Fruit fly (Drosophila melanogaster): Measurements from ENCODE around the gene Tom.
A peak's percentile ranks its signal among the peaks of the same experiment; 100 is the strongest.

Gene Tom

dm6 chr3L:15006825-15007224 lies 37.7 kb downstream of the Tom start (continued):
- TF ChIP-seq CG6808 (GFP tag; optimal IDR thresholded peaks at IDR 0.05) (peak; percentile 59), pdm3 (GFP tag; optimal IDR thresholded peaks at IDR 0.05) (peak; percentile 87), CG1621 (tag; optimal IDR thresholded peaks at IDR 0.05) (peak; percentile 65), CG6276 (GFP tag; optimal IDR thresholded peaks at IDR 0.05) (peak; percentile 82), CG15336 (GFP tag; IDR thresholded peaks at IDR 0.05) (peak; percentile 97), esn (GFP tag; optimal IDR thresholded peaks at IDR 0.05) (peak; percentile 82), CG10669 (GFP tag; optimal IDR thresholded peaks at IDR 0.05) (peak; percentile 74), CG11294 (GFP tag; IDR thresholded peaks at IDR 0.05) (peak; percentile 80), eg (GFP tag; IDR thresholded peaks at IDR 0.05) (peak; percentile 96), cyc (GFP tag; optimal IDR thresholded peaks at IDR 0.05) (peak; percentile 45), CG34406 (GFP tag; optimal IDR thresholded peaks at IDR 0.05) (peak; percentile 67), CG7368 (GFP tag; optimal IDR thresholded peaks at IDR 0.05) (peak; percentile 76), CG9139 (GFP tag; optimal IDR thresholded peaks at IDR 0.05) (peak; percentile 12), dac (GFP tag; optimal IDR thresholded peaks at IDR 0.05) (peak; percentile 69), Hr4 (GFP tag; optimal IDR thresholded peaks at IDR 0.05) (peak; percentile 91), Ets21C (GFP tag; optimal IDR thresholded peaks at IDR 0.05) (peak; percentile 57), Sox102F (GFP tag; optimal IDR thresholded peaks at IDR 0.05) (peak; percentile 77), CG16779 (tag; optimal IDR thresholded peaks at IDR 0.05) (peak; percentile 55)

dm6 chr3L:15007271-15007948 lies 38.3 kb downstream of the Tom start:
- TF ChIP-seq acj6 (GFP tag; optimal IDR thresholded peaks at IDR 0.05), result peak; percentile 24
- TF ChIP-seq CG6854 (GFP tag; optimal IDR thresholded peaks at IDR 0.05), result no peak
- TF ChIP-seq Sox15 (GFP tag; optimal IDR thresholded peaks at IDR 0.05), result no peak
- no peak for TF ChIP-seq CG9139 (GFP tag; optimal IDR thresholded peaks at IDR 0.05)
- TF ChIP-seq CG7368 (GFP tag; optimal IDR thresholded peaks at IDR 0.05), result no peak
- TF ChIP-seq fkh (GFP tag; optimal IDR thresholded peaks at IDR 0.05), result no peak
- TF ChIP-seq svp (GFP tag), result peak; percentile 69
- TF ChIP-seq achi (GFP tag; optimal IDR thresholded peaks at IDR 0.05), result peak; percentile 54
- TF ChIP-seq ss (GFP tag; optimal IDR thresholded peaks at IDR 0.05), result peak in 1 of 2 experiments; percentile 16
- TF ChIP-seq esn (GFP tag; optimal IDR thresholded peaks at IDR 0.05), result peak; percentile 28
- no peak for TF ChIP-seq CG1621 (tag; optimal IDR thresholded peaks at IDR 0.05)
- TF ChIP-seq CG8319 (GFP tag; optimal IDR thresholded peaks at IDR 0.05), result no peak
- TF ChIP-seq Met (GFP tag; optimal IDR thresholded peaks at IDR 0.05), result peak; percentile 42
- peak; percentile 20 for TF ChIP-seq Lpt (GFP tag; optimal IDR thresholded peaks at IDR 0.05)
- TF ChIP-seq CG6808 (GFP tag; optimal IDR thresholded peaks at IDR 0.05), result peak; percentile 15
- no peak for TF ChIP-seq CG11762 (GFP tag; optimal IDR thresholded peaks at IDR 0.05; ENCODE audit: insufficient read depth)
- no peak for TF ChIP-seq cyc (GFP tag; optimal IDR thresholded peaks at IDR 0.05)
- TF ChIP-seq pdm3 (GFP tag; optimal IDR thresholded peaks at IDR 0.05), result peak; percentile 7
- peak; percentile 18 for TF ChIP-seq Smox (GFP tag; optimal IDR thresholded peaks at IDR 0.05)
- TF ChIP-seq fd59A (GFP tag; optimal IDR thresholded peaks at IDR 0.05), result peak; percentile 25
- peak; percentile 22 for TF ChIP-seq CG34406 (GFP tag; optimal IDR thresholded peaks at IDR 0.05)
- no peak for TF ChIP-seq fd85E (GFP tag; optimal IDR thresholded peaks at IDR 0.05)
- no peak for TF ChIP-seq CG16779 (tag; optimal IDR thresholded peaks at IDR 0.05)
- peak; percentile 7 for TF ChIP-seq spab (GFP tag; optimal IDR thresholded peaks at IDR 0.05)
- TF ChIP-seq CG11902 (GFP tag; optimal IDR thresholded peaks at IDR 0.05), result no peak
- peak; percentile 90 for TF ChIP-seq Eip78C (GFP tag)
- TF ChIP-seq lz (GFP tag; optimal IDR thresholded peaks at IDR 0.05), result peak; percentile 18
- no peak for TF ChIP-seq Hr38 (GFP tag; optimal IDR thresholded peaks at IDR 0.05)
- peak; percentile 55 for TF ChIP-seq CG15336 (GFP tag; IDR thresholded peaks at IDR 0.05)
- TF ChIP-seq Ets21C (GFP tag; optimal IDR thresholded peaks at IDR 0.05), result peak; percentile 16
- 0 out of 3 replicates have a peak, but pooled peaks have one; percentile 30 for TF ChIP-seq eg (GFP tag; IDR thresholded peaks at IDR 0.05)
- peak; percentile 58 for TF ChIP-seq OdsH (GFP tag; optimal IDR thresholded peaks at IDR 0.05)
- no peak for TF ChIP-seq Eip93F (GFP tag; optimal IDR thresholded peaks at IDR 0.05)
- peak; percentile 16 for TF ChIP-seq CG31627 (GFP tag; optimal IDR thresholded peaks at IDR 0.05)
- no peak for TF ChIP-seq topi (GFP tag; optimal IDR thresholded peaks at IDR 0.05)
- TF ChIP-seq Hr4 (GFP tag; optimal IDR thresholded peaks at IDR 0.05), result peak; percentile 31
- TF ChIP-seq CG3919 (GFP tag; optimal IDR thresholded peaks at IDR 0.05), result no peak
- TF ChIP-seq CG6276 (GFP tag; optimal IDR thresholded peaks at IDR 0.05), result no peak
- TF ChIP-seq vri (GFP tag; optimal IDR thresholded peaks at IDR 0.05), result no peak
- TF ChIP-seq CG6792 (GFP tag; optimal IDR thresholded peaks at IDR 0.05), result peak; percentile 8
- TF ChIP-seq CG8632 (GFP tag; optimal IDR thresholded peaks at IDR 0.05), result peak; percentile 7
- peak; percentile 58 for TF ChIP-seq CG32006 (GFP tag; optimal IDR thresholded peaks at IDR 0.05)
- no peak for TF ChIP-seq Gug (GFP tag; IDR thresholded peaks at IDR 0.05)

All from whole organism, prepupa.